Fruit fly (Drosophila melanogaster) whole organism, adult: Measurements from ENCODE around the gene COX7AL.

Experiments
- CG11617 ChIP-seq: fragments of 200-800 bp; sonication (Bioruptor generic); optimal IDR thresholded peaks from 2 replicates; lab custom pipeline; 2017; ENCODE audit warnings: mild to moderate bottlenecking, missing biosample characterization, missing genetic modification reagents, missing genetic modification characterization
- CG12768 ChIP-seq: fragments of 200-800 bp; sonication (Bioruptor generic); optimal IDR thresholded peaks from 2 replicates; lab custom pipeline; 2017; ENCODE audit warnings: missing biosample characterization, missing genetic modification characterization, mild to moderate bottlenecking, moderate library complexity, missing genetic modification reagents
- CG14711 ChIP-seq: fragments of 200-800 bp; sonication (Bioruptor generic); optimal IDR thresholded peaks from 2 replicates; lab custom pipeline; 2018; ENCODE audit warnings: missing biosample characterization, mild to moderate bottlenecking, missing genetic modification characterization, moderate library complexity
- CG1620 ChIP-seq: fragments of 200-800 bp; sonication (Bioruptor generic); optimal IDR thresholded peaks from 2 replicates; lab custom pipeline; 2016; ENCODE audit warnings: missing biosample characterization, missing genetic modification characterization
- CG33017 ChIP-seq: fragments of 200-800 bp; sonication (Bioruptor generic); optimal IDR thresholded peaks from 2 replicates; lab custom pipeline; 2018; ENCODE audit warnings: missing biosample characterization, mild to moderate bottlenecking, missing genetic modification characterization, moderate library complexity
- CG5204 ChIP-seq: fragments of 200-800 bp; sonication (Bioruptor generic); optimal IDR thresholded peaks from 2 replicates; lab custom pipeline; 2016; ENCODE audit warnings: missing biosample characterization, missing genetic modification characterization
- CG7045 ChIP-seq: fragments of 200-800 bp; sonication (Bioruptor generic); optimal IDR thresholded peaks from 2 replicates; lab custom pipeline; 2017; ENCODE audit warnings: missing biosample characterization, mild to moderate bottlenecking, missing genetic modification characterization
- CG7101 ChIP-seq: fragments of 200-800 bp; sonication (Bioruptor generic); optimal IDR thresholded peaks from 2 replicates; lab custom pipeline; 2018; ENCODE audit warnings: missing biosample characterization, mild to moderate bottlenecking, missing genetic modification characterization, moderate library complexity
- Clk ChIP-seq: fragments of 200-800 bp; sonication (Bioruptor generic); optimal IDR thresholded peaks from 2 replicates; lab custom pipeline; 2017; ENCODE audit warnings: missing biosample characterization, missing genetic modification characterization
- Crg-1 ChIP-seq: fragments of 200-800 bp; sonication (Bioruptor generic); optimal IDR thresholded peaks from 2 replicates; lab custom pipeline; 2016; ENCODE audit warnings: missing biosample characterization, missing genetic modification characterization
- Hr96 ChIP-seq: fragments of 200-800 bp; sonication (Bioruptor generic); optimal IDR thresholded peaks from 2 replicates; lab custom pipeline; 2016; ENCODE audit warnings: missing biosample characterization, missing genetic modification characterization
- Mnt ChIP-seq: fragments of 200-800 bp; sonication (Bioruptor generic); optimal IDR thresholded peaks from 2 replicates; lab custom pipeline; 2016; ENCODE audit warnings: missing biosample characterization, mild to moderate bottlenecking, missing genetic modification characterization
- bab1 ChIP-seq: fragments of 200-800 bp; sonication (Bioruptor generic); optimal IDR thresholded peaks from 3 replicates; lab custom pipeline; 2019; ENCODE audit warnings: missing biosample characterization, mild to moderate bottlenecking, missing genetic modification characterization, moderate library complexity
- cic ChIP-seq: fragments of 200-800 bp; sonication (Bioruptor generic); optimal IDR thresholded peaks from 2 replicates; lab custom pipeline; 2017; ENCODE audit warnings: missing biosample characterization, mild to moderate bottlenecking, missing genetic modification characterization, moderate library complexity
- cnc ChIP-seq, 2 experiments: fragments of >200 bp; optimal IDR thresholded peaks; 2 replicates each; lab custom pipeline; 2017
- kay ChIP-seq: fragments of 200-800 bp; sonication (Bioruptor generic); peaks from one replicate; lab custom pipeline; 2016; ENCODE audit warnings: missing biosample characterization, missing genetic modification characterization, borderline replicate concordance
- ovo ChIP-seq: fragments of 200-800 bp; sonication (Bioruptor generic); optimal IDR thresholded peaks from 2 replicates; lab custom pipeline; 2016; ENCODE audit warnings: missing biosample characterization, missing genetic modification characterization
- pad ChIP-seq: fragments of 200-800 bp; sonication (Bioruptor generic); optimal IDR thresholded peaks from 3 replicates; lab custom pipeline; 2017; ENCODE audit warnings: missing biosample characterization, missing genetic modification characterization, mild to moderate bottlenecking, moderate library complexity, missing genetic modification reagents
- tj ChIP-seq: fragments of 200-800 bp; sonication (Bioruptor generic); optimal IDR thresholded peaks from 3 replicates; lab custom pipeline; 2017; ENCODE audit warnings: missing biosample characterization, mild to moderate bottlenecking, missing genetic modification characterization, moderate library complexity
- toe ChIP-seq: fragments of 200-800 bp; sonication (Bioruptor generic); optimal IDR thresholded peaks from 2 replicates; lab custom pipeline; 2016; ENCODE audit warnings: missing biosample characterization, missing genetic modification characterization

The COX7AL gene

dm6 chr3R:8347835-8348234, 4.4 kb downstream of the COX7AL start:
- no peak for TF ChIP-seq ovo
- TF ChIP-seq Hr96 = no peak
- TF ChIP-seq CG11617 (GFP tag; lab: Kevin White, UChicago) = no peak

dm6 chr3R:8349106-8349448, 5.6 kb downstream of the COX7AL start:
- TF ChIP-seq CG5204 = no peak
- no peak for TF ChIP-seq cnc (optimal IDR thresholded peaks at IDR 0.05; lab: Kevin White, UChicago)
- no peak for TF ChIP-seq cic (GFP tag; lab: Kevin White, UChicago)
- no peak for TF ChIP-seq toe (GFP tag; lab: Kevin White, UChicago)
- no peak for TF ChIP-seq CG7101 (tag; lab: Kevin White, UChicago)
- no peak for TF ChIP-seq Mnt (GFP tag; lab: Kevin White, UChicago)
- TF ChIP-seq ovo = no peak
- no peak for TF ChIP-seq Crg-1 (GFP tag; lab: Kevin White, UChicago)
- TF ChIP-seq pad (GFP tag; lab: Kevin White, UChicago) = no peak
- TF ChIP-seq kay = no peak
- TF ChIP-seq bab1 (GFP tag; lab: Kevin White, UChicago) = no peak
- TF ChIP-seq CG11617 (GFP tag; lab: Kevin White, UChicago) = no peak
- no peak for TF ChIP-seq Clk (GFP tag; lab: Kevin White, UChicago)
- no peak for TF ChIP-seq CG12768 (GFP tag; lab: Kevin White, UChicago)
- TF ChIP-seq CG1620 (GFP tag; lab: Kevin White, UChicago) = no peak
- TF ChIP-seq CG14711 = no peak
- TF ChIP-seq CG33017 (tag; lab: Kevin White, UChicago) = no peak
- TF ChIP-seq Hr96 = no peak

- TF ChIP-seq ovo (no peak), CG11617 (GFP tag; lab: Kevin White, UChicago) (peak; percentile 45), Crg-1 (GFP tag; lab: Kevin White, UChicago) (no peak), tj (GFP tag; lab: Kevin White, UChicago) (peak; percentile 45), CG7045 (GFP tag; lab: Kevin White, UChicago) (no peak), cic (GFP tag; lab: Kevin White, UChicago) (peak; percentile 14), CG7101 (tag; lab: Kevin White, UChicago) (peak; percentile 7), pad (GFP tag; lab: Kevin White, UChicago) (peak; percentile 18), CG1620 (GFP tag; lab: Kevin White, UChicago) (peak; percentile 56), kay (no peak), bab1 (GFP tag; lab: Kevin White, UChicago) (peak; percentile 46), CG12768 (GFP tag; lab: Kevin White, UChicago) (peak; percentile 69), CG33017 (tag; lab: Kevin White, UChicago) (no peak), toe (GFP tag; lab: Kevin White, UChicago) (peak; percentile 63), Mnt (GFP tag; lab: Kevin White, UChicago) (peak; percentile 21)
Observed at dm6 chr3R:8349449-8350115, 6.1 kb downstream of the COX7AL start, which contains the start of gene Atg13. Gene Atg13 (plus strand): TSS chr3R:8349815.

- TF ChIP-seq kay (peak; percentile 92), CG14711 (no peak), Mnt (GFP tag; lab: Kevin White, UChicago) (peak; percentile 51), cnc (optimal IDR thresholded peaks at IDR 0.05; lab: Kevin White, UChicago) (no peak), CG5204 (no peak), tj (GFP tag; lab: Kevin White, UChicago) (peak; percentile 62), cic (GFP tag; lab: Kevin White, UChicago) (peak; percentile 92), toe (GFP tag; lab: Kevin White, UChicago) (peak; percentile 40), CG12768 (GFP tag; lab: Kevin White, UChicago) (peak; percentile 43)
Observed at dm6 chr3R:8352961-8353728, 9.7 kb downstream of the COX7AL start.

- TF ChIP-seq CG5204 = peak; percentile 39
- no peak for TF ChIP-seq cic (GFP tag; lab: Kevin White, UChicago)
- no peak for TF ChIP-seq pad (GFP tag; lab: Kevin White, UChicago)
- peak; percentile 67 for TF ChIP-seq Hr96
- peak; percentile 45 for TF ChIP-seq toe (GFP tag; lab: Kevin White, UChicago)
- TF ChIP-seq cnc (optimal IDR thresholded peaks at IDR 0.05; lab: Kevin White, UChicago) = no peak
- peak; percentile 94 for TF ChIP-seq CG12768 (GFP tag; lab: Kevin White, UChicago)
- TF ChIP-seq CG11617 (GFP tag; lab: Kevin White, UChicago) = no peak
- no peak for TF ChIP-seq Mnt (GFP tag; lab: Kevin White, UChicago)
- TF ChIP-seq CG14711 = no peak
- no peak for TF ChIP-seq kay
- no peak for TF ChIP-seq CG1620 (GFP tag; lab: Kevin White, UChicago)
- no peak for TF ChIP-seq CG7045 (GFP tag; lab: Kevin White, UChicago)
- no peak for TF ChIP-seq CG7101 (tag; lab: Kevin White, UChicago)
- no peak for TF ChIP-seq tj (GFP tag; lab: Kevin White, UChicago)
- TF ChIP-seq Crg-1 (GFP tag; lab: Kevin White, UChicago) = no peak
- no peak for TF ChIP-seq ovo
- no peak for TF ChIP-seq bab1 (GFP tag; lab: Kevin White, UChicago)
- TF ChIP-seq CG33017 (tag; lab: Kevin White, UChicago) = no peak
- no peak for TF ChIP-seq Clk (GFP tag; lab: Kevin White, UChicago)
Observed at dm6 chr3R:8353994-8354393, 10.5 kb downstream of the COX7AL start.
